Comparison of ENCODE assay signal across 1 fruit fly cellular context in the genomic region with DNA sequence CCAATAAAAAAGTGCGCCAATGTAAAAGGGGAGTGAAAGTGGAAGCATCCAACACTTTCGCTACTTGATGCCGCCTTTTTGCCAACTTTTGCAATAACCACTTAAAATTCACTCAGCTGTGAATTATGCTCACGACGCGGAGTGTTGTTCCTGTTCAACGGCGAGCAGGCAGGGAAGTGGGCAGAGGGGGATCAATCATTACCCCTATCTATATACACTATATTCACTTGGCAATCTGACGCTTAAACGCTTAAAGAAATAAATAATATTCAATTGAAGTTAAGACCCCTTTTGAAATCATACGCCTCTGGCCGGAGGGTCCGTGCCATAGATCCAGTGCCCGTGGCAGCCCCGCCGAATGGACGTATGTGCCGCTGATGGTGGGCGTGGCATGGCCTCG.
A peak's percentile ranks its signal among the peaks of the same experiment; 100 is the strongest.
TF ChIP-seq lines count a peak whose summit lies in the region.

No protein-coding gene starts in this region.

TF ChIP-seq in whole organism, embryonic, 481 proteins besides CTCF, POLR2A, EP300 and RAD21 (continued from another document):
- TF ChIP-seq CG3838 (GFP tag; optimal IDR thresholded peaks at IDR 0.05; lab: Kevin White, UChicago) (no peak), danr (GFP tag; IDR thresholded peaks at IDR 0.05; lab: Robert Waterston, UW) (no peak), CG9215 (GFP tag; IDR thresholded peaks at IDR 0.05; lab: Robert Waterston, UW) (0 out of 2 replicates have a peak, but pooled peaks have one; percentile 7), CG2120 (GFP tag; optimal IDR thresholded peaks at IDR 0.05; lab: Kevin White, UChicago) (peak; percentile 3), dimm (GFP tag; IDR thresholded peaks at IDR 0.05; lab: Robert Waterston, UW) (no peak), Mrtf (GFP tag; IDR thresholded peaks at IDR 0.05; lab: Robert Waterston, UW) (0 out of 3 replicates have a peak, but pooled peaks have one; percentile 14), bcd (GFP tag; optimal IDR thresholded peaks at IDR 0.05; lab: Kevin White, UChicago) (no peak), CG2678 (tag; optimal IDR thresholded peaks at IDR 0.05; lab: Kevin White, UChicago) (peak; percentile 1), CG32532 (GFP tag; IDR thresholded peaks at IDR 0.05; lab: Robert Waterston, UW) (peak; percentile 39; the same call in 1 of the 2 replicates), twi (tag; optimal IDR thresholded peaks at IDR 0.05; lab: Kevin White, UChicago) (no peak), abd-A (tag; optimal IDR thresholded peaks at IDR 0.05; lab: Kevin White, UChicago) (no peak), Optix (GFP tag; IDR thresholded peaks at IDR 0.05; lab: Robert Waterston, UW) (peak; percentile 10; the same call in 1 of the 3 replicates), prd (optimal IDR thresholded peaks at IDR 0.05; lab: Kevin White, UChicago) (no peak), prd (GFP tag; IDR thresholded peaks at IDR 0.05; lab: Robert Waterston, UW) (peak; percentile 63), Neu2 (GFP tag; optimal IDR thresholded peaks at IDR 0.05; lab: Kevin White, UChicago; ENCODE audit: borderline replicate concordance) (no peak), CG7372 (GFP tag; IDR thresholded peaks at IDR 0.05; lab: Robert Waterston, UW) (no peak), Med (GFP tag; lab: Kevin White, UChicago) (peak; percentile 54), CG11504 (tag; optimal IDR thresholded peaks at IDR 0.05; lab: Kevin White, UChicago) (peak; percentile 4), yki (optimal IDR thresholded peaks at IDR 0.05; lab: Kevin White, UChicago) (no peak), Dbx (GFP tag; IDR thresholded peaks at IDR 0.05; lab: Robert Waterston, UW) (peak; percentile 46; the same call in 1 of the 3 replicates), fd64A (GFP tag; optimal IDR thresholded peaks at IDR 0.05; lab: Kevin White, UChicago) (no peak), wdn (GFP tag; IDR thresholded peaks at IDR 0.05; lab: Robert Waterston, UW) (peak; percentile 15; the same call in 1 of the 2 replicates), mld (GFP tag; IDR thresholded peaks at IDR 0.05; lab: Robert Waterston, UW; ENCODE audit: partially characterized antibody) (no peak), CG10274 (GFP tag; optimal IDR thresholded peaks at IDR 0.05; lab: Kevin White, UChicago) (no peak), Xbp1 (GFP tag; optimal IDR thresholded peaks at IDR 0.05; lab: Kevin White, UChicago) (no peak), D19B (GFP tag; optimal IDR thresholded peaks at IDR 0.05; lab: Kevin White, UChicago) (no peak), Bteb2 (GFP tag; optimal IDR thresholded peaks at IDR 0.05; lab: Kevin White, UChicago) (no peak), CG9817 (tag; optimal IDR thresholded peaks at IDR 0.05; lab: Kevin White, UChicago) (no peak), CG11560 (tag; IDR thresholded peaks at IDR 0.05; lab: Robert Waterston, UW) (0 out of 3 replicates have a peak, but pooled peaks have one; percentile 27), Gug (GFP tag; IDR thresholded peaks at IDR 0.05; lab: Robert Waterston, UW) (0 out of 4 replicates have a peak, but pooled peaks have one; percentile 11), CG4617 (GFP tag; optimal IDR thresholded peaks at IDR 0.05; lab: Kevin White, UChicago; ENCODE audit: borderline replicate concordance) (no peak), ftz-f1 (GFP tag; optimal IDR thresholded peaks at IDR 0.05; lab: Kevin White, UChicago) (no peak), CG4404 (GFP tag; IDR thresholded peaks at IDR 0.05; lab: Robert Waterston, UW) (peak; percentile 18; the same call in 1 of the 2 replicates)
